Worm (Caenorhabditis elegans): ENCODE results near the gene usp-14.

- no peak for TF ChIP-seq flt-1 (GFP tag; IDR thresholded peaks at IDR 0.05)
- no peak for TF ChIP-seq klf-2 (GFP tag; conservative IDR thresholded peaks at IDR 0.05)
- TF ChIP-seq ztf-29 (GFP tag; IDR thresholded peaks at IDR 0.05): no peak
- no peak for TF ChIP-seq ref-1 (GFP tag; conservative IDR thresholded peaks at IDR 0.05)
- no peak for TF ChIP-seq T22C8.4 (GFP tag; IDR thresholded peaks at IDR 0.05)
- TF ChIP-seq cog-1 (tag; optimal IDR thresholded peaks at IDR 0.05): no peak
- no peak for TF ChIP-seq ztf-23 (GFP tag; IDR thresholded peaks at IDR 0.05)
- no peak for TF ChIP-seq med-1 (GFP tag; optimal IDR thresholded peaks at IDR 0.05; ENCODE audit: insufficient read depth)
- no peak for TF ChIP-seq tab-1 (GFP tag; IDR thresholded peaks at IDR 0.05)
Measured at ce11 chrII:14537728-14538127, 49.2 kb upstream of the usp-14 start, which contains the start of the genes clec-147 and C04H5.7.
